Worm (Caenorhabditis elegans) whole organism, L1 larva: ENCODE measurements around the gene twk-24.
A peak's percentile ranks its signal among the peaks of the same experiment; 100 is the strongest.

ENCODE experiments used
- C04F5.9 ChIP-seq: sonication (generic microtip); optimal IDR thresholded peaks from 2 replicates; lab custom pipeline; 2016; ENCODE audit warnings: missing genetic modification characterization, missing compliant biosample characterization
- C34B4.2 ChIP-seq: sonication (generic microtip); optimal IDR thresholded peaks from 2 replicates; lab custom pipeline; 2017; ENCODE audit warnings: mild to moderate bottlenecking, missing genetic modification characterization, missing compliant biosample characterization
- aha-1 ChIP-seq: fragments of 150-350 bp; optimal IDR thresholded peaks from 2 replicates; lab custom pipeline; 2014; ENCODE audit warnings: missing biosample characterization, missing genetic modification characterization
- alr-1 ChIP-seq: fragments of 200-800 bp; sonication (Bioruptor generic); optimal IDR thresholded peaks from 2 replicates; lab custom pipeline; 2018; ENCODE audit warnings: borderline replicate concordance, mild to moderate bottlenecking, missing genetic modification characterization, missing compliant biosample characterization
- aly-2 ChIP-seq: fragments of 150-350 bp; optimal IDR thresholded peaks from 2 replicates; lab custom pipeline; 2014; ENCODE audit warnings: missing biosample characterization, missing genetic modification characterization
- ama-1 ChIP-seq: fragments of 150-350 bp; optimal IDR thresholded peaks from 2 replicates; lab custom pipeline; 2014
- blmp-1 ChIP-seq: fragments of 150-350 bp; optimal IDR thresholded peaks from 2 replicates; lab custom pipeline; 2014; ENCODE audit warnings: missing biosample characterization, missing genetic modification characterization
- ceh-82 ChIP-seq, 3 experiments: fragments of 150-350 bp in 1 of 3; sonication (generic microtip) in 2 of 3; optimal IDR thresholded peaks; 2 replicates each; lab custom pipeline; 2014 to 2017; ENCODE audit warnings: missing biosample characterization in 3 of 3, missing genetic modification characterization in 3 of 3
- dpl-1 ChIP-seq, 3 experiments: fragments of 150-350 bp in 2 of 3; sonication (generic microtip) in 1 of 3; optimal IDR thresholded peaks; 2 replicates each; lab custom pipeline; 2014 to 2017; ENCODE audit warnings: missing biosample characterization in 3 of 3, missing genetic modification characterization in 3 of 3, missing genetic modification reagents in 3 of 3
- egl-13 ChIP-seq: sonication (generic microtip); optimal IDR thresholded peaks from 2 replicates; lab custom pipeline; 2016; ENCODE audit warnings: missing genotype, missing genetic modification reagents, missing genetic modification characterization, missing compliant biosample characterization
- egl-27 ChIP-seq, 2 experiments: fragments of 150-350 bp in 1 of 2; sonication (generic microtip); optimal IDR thresholded peaks; 3 replicates each; lab custom pipeline; 2017 to 2018; ENCODE audit warnings: missing biosample characterization in 2 of 2, missing genetic modification characterization in 2 of 2, missing genetic modification reagents in 2 of 2
- elt-3 ChIP-seq, 6 experiments: fragments of 150-350 bp in 1 of 6; sonication (generic microtip); optimal IDR thresholded peaks; 2 replicates each; lab custom pipeline; 2017 to 2018; ENCODE audit warnings: missing biosample characterization in 6 of 6, missing genetic modification characterization in 6 of 6, inconsistent platforms in 1 of 6
- fkh-10 ChIP-seq: sonication (generic microtip); optimal IDR thresholded peaks from 2 replicates; lab custom pipeline; 2017; ENCODE audit warnings: missing biosample characterization, missing genetic modification reagents, missing genetic modification characterization
- fkh-4 ChIP-seq: sonication (generic microtip); optimal IDR thresholded peaks from 2 replicates; lab custom pipeline; 2016; ENCODE audit warnings: missing compliant biosample characterization, missing genetic modification characterization, borderline replicate concordance
- fos-1 ChIP-seq: fragments of 150-350 bp; optimal IDR thresholded peaks from 2 replicates; lab custom pipeline; 2014; ENCODE audit warnings: missing biosample characterization, missing genetic modification characterization
- grh-1 ChIP-seq: fragments of 200-800 bp; sonication (Bioruptor generic); IDR thresholded peaks from 2 replicates; pipeline ENCODE4 v1.3.6; 2022; ENCODE audit warnings: missing genetic modification reagents, missing genetic modification characterization, missing compliant biosample characterization
- hlh-17 ChIP-seq: fragments of 200-800 bp; sonication (Bioruptor generic); optimal IDR thresholded peaks from 2 replicates; lab custom pipeline; 2018; ENCODE audit warnings: missing genetic modification characterization, mild to moderate bottlenecking, missing compliant biosample characterization, moderate library complexity, borderline replicate concordance
- hpl-2 ChIP-seq: fragments of 150-350 bp; optimal IDR thresholded peaks from 2 replicates; lab custom pipeline; 2014; ENCODE audit warnings: missing biosample characterization, missing genetic modification reagents, missing genetic modification characterization
- jun-1 ChIP-seq: fragments of 150-350 bp; optimal IDR thresholded peaks from 2 replicates; lab custom pipeline; 2014; ENCODE audit warnings: missing biosample characterization, missing genetic modification reagents, missing genetic modification characterization
- lin-14 ChIP-seq: fragments of 200-800 bp; sonication (Bioruptor generic); optimal IDR thresholded peaks from 2 replicates; lab custom pipeline; 2018; ENCODE audit warnings: mild to moderate bottlenecking, missing genetic modification characterization, moderate library complexity, missing compliant biosample characterization
- lin-39 ChIP-seq: fragments of 150-350 bp; optimal IDR thresholded peaks from 2 replicates; lab custom pipeline; 2014; ENCODE audit warnings: missing biosample characterization, missing genetic modification reagents, missing genetic modification characterization
- lir-3 ChIP-seq: sonication (generic microtip); optimal IDR thresholded peaks from 2 replicates; lab custom pipeline; 2016; ENCODE audit warnings: mild to moderate bottlenecking, missing genetic modification characterization, moderate library complexity, missing compliant biosample characterization; ENCODE audit not compliant: poor library complexity
- lsy-2 ChIP-seq, 2 experiments: fragments of 150-350 bp; optimal IDR thresholded peaks; 2 replicates each; lab custom pipeline; 2014; ENCODE audit warnings: missing biosample characterization in 2 of 2, missing genetic modification characterization in 2 of 2
- mab-9 ChIP-seq: fragments of 200-800 bp; sonication (Bioruptor generic); IDR thresholded peaks from 2 replicates; pipeline ENCODE4 v1.3.6; 2022; ENCODE audit warnings: missing genetic modification reagents, missing genetic modification characterization, missing compliant biosample characterization
- mef-2 ChIP-seq: fragments of 150-350 bp; optimal IDR thresholded peaks from 2 replicates; lab custom pipeline; 2014; ENCODE audit warnings: missing biosample characterization, missing genetic modification characterization
- nhr-11 ChIP-seq: fragments of 150-350 bp; optimal IDR thresholded peaks from 2 replicates; lab custom pipeline; 2014; ENCODE audit warnings: missing biosample characterization, missing genetic modification characterization
- nhr-12 ChIP-seq: sonication (generic microtip); optimal IDR thresholded peaks from 2 replicates; lab custom pipeline; 2017; ENCODE audit warnings: missing biosample characterization, missing genetic modification characterization
- nhr-19 ChIP-seq: fragments of 200-800 bp; sonication (Bioruptor generic); conservative IDR thresholded peaks from 2 replicates; pipeline ENCODE4 v1.3.6; 2022; ENCODE audit warnings: missing genetic modification characterization, missing compliant biosample characterization
- nhr-20 ChIP-seq: sonication (generic microtip); optimal IDR thresholded peaks from 2 replicates; lab custom pipeline; 2016; ENCODE audit warnings: mild to moderate bottlenecking, missing genetic modification characterization, missing compliant biosample characterization
- nhr-28 ChIP-seq: fragments of 150-350 bp; optimal IDR thresholded peaks from 2 replicates; lab custom pipeline; 2014; ENCODE audit warnings: missing biosample characterization, missing genetic modification characterization
- nhr-47 ChIP-seq: sonication (generic microtip); optimal IDR thresholded peaks from 2 replicates; lab custom pipeline; 2016; ENCODE audit warnings: mild to moderate bottlenecking, missing genetic modification characterization, moderate library complexity, missing compliant biosample characterization
- nhr-71 ChIP-seq: sonication (generic microtip); optimal IDR thresholded peaks from 2 replicates; lab custom pipeline; 2016; ENCODE audit warnings: mild to moderate bottlenecking, missing genetic modification characterization, moderate library complexity, missing compliant biosample characterization
- nhr-76 ChIP-seq: sonication (generic microtip); optimal IDR thresholded peaks from 2 replicates; lab custom pipeline; 2017; ENCODE audit warnings: missing biosample characterization, missing genetic modification characterization
- nhr-84 ChIP-seq: sonication (generic microtip); optimal IDR thresholded peaks from 2 replicates; lab custom pipeline; 2017; ENCODE audit warnings: missing biosample characterization, missing genetic modification characterization
- nhr-85 ChIP-seq: sonication (generic microtip); peaks from one replicate; lab custom pipeline; 2016; ENCODE audit warnings: missing genetic modification characterization, inconsistent platforms, missing compliant biosample characterization
- nhr-90 ChIP-seq: sonication (generic microtip); optimal IDR thresholded peaks from 2 replicates; lab custom pipeline; 2016; ENCODE audit warnings: mild to moderate bottlenecking, missing genetic modification characterization, missing compliant biosample characterization; ENCODE audit not compliant: poor library complexity
- pag-3 ChIP-seq: sonication (generic microtip); optimal IDR thresholded peaks from 2 replicates; lab custom pipeline; 2017; ENCODE audit warnings: missing genetic modification characterization, mild to moderate bottlenecking, missing compliant biosample characterization, antibody characterized with exemption, borderline replicate concordance; ENCODE audit not compliant: insufficient read depth
- pax-3 ChIP-seq: fragments of 200-800 bp; sonication (Bioruptor generic); optimal IDR thresholded peaks from 2 replicates; lab custom pipeline; 2018; ENCODE audit warnings: mild to moderate bottlenecking, missing genetic modification characterization, moderate library complexity, missing compliant biosample characterization
- pqm-1 ChIP-seq: sonication (generic microtip); optimal IDR thresholded peaks from 3 replicates; lab custom pipeline; 2017; ENCODE audit warnings: missing biosample characterization, missing genetic modification characterization
- skn-1 ChIP-seq: fragments of 150-350 bp; optimal IDR thresholded peaks from 2 replicates; lab custom pipeline; 2014; ENCODE audit warnings: missing biosample characterization, missing genetic modification characterization
- sox-4 ChIP-seq: sonication (generic microtip); optimal IDR thresholded peaks from 2 replicates; lab custom pipeline; 2016; ENCODE audit warnings: missing genetic modification characterization, missing compliant biosample characterization
- sup-37 ChIP-seq: fragments of 200-800 bp; sonication (Bioruptor generic); optimal IDR thresholded peaks from 2 replicates; lab custom pipeline; 2018; ENCODE audit warnings: mild to moderate bottlenecking, missing genetic modification characterization, missing compliant biosample characterization
- tbx-2 ChIP-seq: sonication (generic microtip); optimal IDR thresholded peaks from 2 replicates; lab custom pipeline; 2016; ENCODE audit warnings: missing genetic modification characterization, missing compliant biosample characterization
- unc-130 ChIP-seq: fragments of 150-350 bp; optimal IDR thresholded peaks from 2 replicates; lab custom pipeline; 2017; ENCODE audit warnings: missing biosample characterization, missing genetic modification characterization, inconsistent platforms
- unc-30 ChIP-seq: sonication (generic microtip); optimal IDR thresholded peaks from 2 replicates; lab custom pipeline; 2017; ENCODE audit warnings: missing biosample characterization, missing genetic modification characterization
- unc-86 ChIP-seq: sonication (generic microtip); optimal IDR thresholded peaks from 2 replicates; lab custom pipeline; 2016; ENCODE audit warnings: missing genetic modification characterization, missing compliant biosample characterization
- unc-98 ChIP-seq: fragments of 200-800 bp; sonication (Bioruptor generic); IDR thresholded peaks from 2 replicates; pipeline ENCODE4 v1.3.6; 2022; ENCODE audit warnings: missing genetic modification characterization, missing compliant biosample characterization
- vab-15 ChIP-seq: sonication (generic microtip); optimal IDR thresholded peaks from 2 replicates; lab custom pipeline; 2017; ENCODE audit warnings: missing genotype, mild to moderate bottlenecking, missing genetic modification characterization, missing compliant biosample characterization
- ztf-11 ChIP-seq, 2 experiments: sonication (generic microtip); optimal IDR thresholded peaks; 2 replicates each; lab custom pipeline; 2016 to 2017; ENCODE audit warnings: missing genetic modification characterization in 2 of 2, missing biosample characterization in 1 of 2, missing compliant biosample characterization in 1 of 2

Gene twk-24

ce11 chrV:12294091-12294490 is 25.0 kb upstream of the twk-24 start:
- TF ChIP-seq egl-27 (tag; optimal IDR thresholded peaks at IDR 0.05; lab: Kevin White, UChicago) (no peak), dpl-1 (GFP tag; optimal IDR thresholded peaks at IDR 0.05; lab: Kevin White, UChicago) (no peak), aha-1 (tag; lab: Kevin White, UChicago) (no peak), grh-1 (0 out of 2 replicates have a peak, but pooled peaks have one; percentile 15), ceh-82 (tag; optimal IDR thresholded peaks at IDR 0.05; lab: Kevin White, UChicago) (no peak), blmp-1 (peak; percentile 54), tbx-2 (peak; percentile 9), elt-3 (tag; optimal IDR thresholded peaks at IDR 0.05; lab: Kevin White, UChicago) (peak in 2 of 6 experiments; percentile 58 to 79), hlh-17 (GFP tag; lab: Kevin White, UChicago) (no peak), aly-2 (tag; lab: Kevin White, UChicago) (no peak), nhr-76 (tag; lab: Kevin White, UChicago) (no peak), fos-1 (tag; lab: Kevin White, UChicago) (no peak), jun-1 (tag; lab: Kevin White, UChicago) (no peak), nhr-28 (tag; lab: Kevin White, UChicago) (no peak), fkh-10 (GFP tag; lab: Kevin White, UChicago) (no peak), lsy-2 (tag; optimal IDR thresholded peaks at IDR 0.05; lab: Kevin White, UChicago) (peak in 1 of 2 experiments; percentile 49), lin-39 (no peak), fkh-4 (tag; lab: Kevin White, UChicago) (no peak), nhr-20 (tag; lab: Kevin White, UChicago) (peak; percentile 18), pag-3 (tag; lab: Kevin White, UChicago) (no peak), nhr-90 (tag; lab: Kevin White, UChicago) (peak; percentile 4), ztf-11 (tag; optimal IDR thresholded peaks at IDR 0.05; lab: Kevin White, UChicago) (no peak), C04F5.9 (no peak), nhr-12 (tag; lab: Kevin White, UChicago) (no peak), vab-15 (tag; lab: Kevin White, UChicago) (no peak), nhr-85 (tag; lab: Kevin White, UChicago) (peak; percentile 69), alr-1 (tag; lab: Kevin White, UChicago) (no peak), nhr-71 (peak; percentile 44), unc-98 (GFP tag; lab: Robert Waterston, UW) (no peak), C34B4.2 (tag; lab: Kevin White, UChicago) (no peak), lin-14 (GFP tag; lab: Kevin White, UChicago) (peak; percentile 42), egl-13 (no peak), unc-30 (tag; lab: Kevin White, UChicago) (no peak), sup-37 (no peak)

ce11 chrV:12291587-12291986 is 22.5 kb upstream of the twk-24 start, which contains the start of the genes srpa-68 and srh-16:
TSS of gene srpa-68 (minus strand) at chrV:12291658.
TSS of gene srh-16 (plus strand) at chrV:12291861.
- TF ChIP-seq alr-1 (tag; lab: Kevin White, UChicago): no peak
- peak; percentile 68 for TF ChIP-seq lir-3 (tag; lab: Kevin White, UChicago)
- no peak for TF ChIP-seq pqm-1 (tag; lab: Kevin White, UChicago)
- TF ChIP-seq nhr-85 (tag; lab: Kevin White, UChicago): peak; percentile 98
- TF ChIP-seq skn-1 (tag; lab: Kevin White, UChicago): peak; percentile 90
- TF ChIP-seq ceh-82 (tag; optimal IDR thresholded peaks at IDR 0.05; lab: Kevin White, UChicago): peak; percentile 91 to 93 (median 93)
- peak; percentile 94 for TF ChIP-seq lsy-2 (tag; optimal IDR thresholded peaks at IDR 0.05; lab: Kevin White, UChicago)
- peak; percentile 58 for TF ChIP-seq fos-1 (tag; lab: Kevin White, UChicago)
- TF ChIP-seq ztf-11 (tag; optimal IDR thresholded peaks at IDR 0.05; lab: Kevin White, UChicago): peak; percentile 71 to 80
- peak; percentile 41 for TF ChIP-seq unc-30 (tag; lab: Kevin White, UChicago)
- TF ChIP-seq dpl-1 (GFP tag; optimal IDR thresholded peaks at IDR 0.05; lab: Kevin White, UChicago): peak; percentile 98 to 99 (median 99)
- TF ChIP-seq hpl-2: peak; percentile 52
- peak; percentile 89 for TF ChIP-seq lin-14 (GFP tag; lab: Kevin White, UChicago)
- no peak for TF ChIP-seq nhr-84
- TF ChIP-seq unc-130 (tag; lab: Kevin White, UChicago): peak; percentile 87
- TF ChIP-seq mab-9: peak; percentile 87
- TF ChIP-seq blmp-1: peak; percentile 72
- peak; percentile 91 for TF ChIP-seq nhr-11 (tag; lab: Kevin White, UChicago)
- TF ChIP-seq elt-3 (tag; optimal IDR thresholded peaks at IDR 0.05; lab: Kevin White, UChicago): peak in 2 of 6 experiments; percentile 86 to 89
- TF ChIP-seq pax-3 (tag; lab: Kevin White, UChicago): peak; percentile 91
- TF ChIP-seq egl-27 (tag; optimal IDR thresholded peaks at IDR 0.05; lab: Kevin White, UChicago): no peak
- TF ChIP-seq fkh-10 (GFP tag; lab: Kevin White, UChicago): peak; percentile 77
- TF ChIP-seq nhr-19 (GFP tag; lab: Robert Waterston, UW): peak; percentile 94
- peak; percentile 5 for TF ChIP-seq mef-2 (tag; lab: Kevin White, UChicago)
- TF ChIP-seq unc-86: peak; percentile 87
- TF ChIP-seq ama-1 (lab: Kevin White, UChicago): peak; percentile 67
- peak; percentile 27 for TF ChIP-seq aha-1 (tag; lab: Kevin White, UChicago)
- peak; percentile 96 for TF ChIP-seq nhr-47 (tag; lab: Kevin White, UChicago)
- peak; percentile 87 for TF ChIP-seq sox-4 (tag; lab: Kevin White, UChicago)
